Worm (Caenorhabditis elegans) whole organism, L1 larva: Measurements from ENCODE around the gene clc-22.

ENCODE experiments used
- C04F5.9 ChIP-seq: sonication (generic microtip); optimal IDR thresholded peaks from 2 replicates; lab custom pipeline; 2016; ENCODE audit warnings: missing genetic modification characterization, missing compliant biosample characterization
- C34B4.2 ChIP-seq: sonication (generic microtip); optimal IDR thresholded peaks from 2 replicates; lab custom pipeline; 2017; ENCODE audit warnings: mild to moderate bottlenecking, missing genetic modification characterization, missing compliant biosample characterization
- aha-1 ChIP-seq: fragments of 150-350 bp; optimal IDR thresholded peaks from 2 replicates; lab custom pipeline; 2014; ENCODE audit warnings: missing biosample characterization, missing genetic modification characterization
- aly-2 ChIP-seq: fragments of 150-350 bp; optimal IDR thresholded peaks from 2 replicates; lab custom pipeline; 2014; ENCODE audit warnings: missing biosample characterization, missing genetic modification characterization
- ama-1 ChIP-seq: fragments of 150-350 bp; optimal IDR thresholded peaks from 2 replicates; lab custom pipeline; 2014
- ceh-8 ChIP-seq: fragments of 200-800 bp; sonication (Bioruptor generic); optimal IDR thresholded peaks from 2 replicates; lab custom pipeline; 2018; ENCODE audit warnings: mild to moderate bottlenecking, missing genetic modification characterization, moderate library complexity, missing compliant biosample characterization
- ceh-88 ChIP-seq: fragments of 200-800 bp; sonication (Bioruptor generic); IDR thresholded peaks from 2 replicates; pipeline ENCODE4 v1.3.6; 2022; ENCODE audit warnings: missing genetic modification characterization, missing compliant biosample characterization
- ceh-90 ChIP-seq: sonication (generic microtip); optimal IDR thresholded peaks from 2 replicates; lab custom pipeline; 2016; ENCODE audit warnings: missing genetic modification characterization, missing compliant biosample characterization
- ces-1 ChIP-seq: fragments of 150-350 bp; optimal IDR thresholded peaks from 2 replicates; lab custom pipeline; 2014; ENCODE audit warnings: missing biosample characterization, missing genetic modification reagents, missing genetic modification characterization
- dsc-1 ChIP-seq: sonication (generic microtip); optimal IDR thresholded peaks from 2 replicates; lab custom pipeline; 2016; ENCODE audit warnings: mild to moderate bottlenecking, missing genetic modification characterization, missing compliant biosample characterization
- efl-3 ChIP-seq: fragments of 200-800 bp; sonication (Bioruptor generic); optimal IDR thresholded peaks from 2 replicates; lab custom pipeline; 2018; ENCODE audit warnings: mild to moderate bottlenecking, missing genetic modification characterization, missing compliant biosample characterization
- egl-27 ChIP-seq, 2 experiments: fragments of 150-350 bp in 1 of 2; sonication (generic microtip); optimal IDR thresholded peaks; 3 replicates each; lab custom pipeline; 2017 to 2018; ENCODE audit warnings: missing biosample characterization in 2 of 2, missing genetic modification characterization in 2 of 2, missing genetic modification reagents in 2 of 2
- elt-2 ChIP-seq: sonication (generic microtip); optimal IDR thresholded peaks from 2 replicates; lab custom pipeline; 2016; ENCODE audit warnings: missing genetic modification characterization, mild to moderate bottlenecking, inconsistent platforms, missing compliant biosample characterization, missing genetic modification reagents
- elt-3 ChIP-seq, 6 experiments: fragments of 150-350 bp in 1 of 6; sonication (generic microtip); optimal IDR thresholded peaks; 2 replicates each; lab custom pipeline; 2017 to 2018; ENCODE audit warnings: missing biosample characterization in 6 of 6, missing genetic modification characterization in 6 of 6, inconsistent platforms in 1 of 6
- ets-5 ChIP-seq: fragments of 200-800 bp; sonication (Bioruptor generic); IDR thresholded peaks from 2 replicates; pipeline ENCODE4 v1.3.6; 2022; ENCODE audit warnings: missing genetic modification characterization, missing compliant biosample characterization
- fkh-4 ChIP-seq: sonication (generic microtip); optimal IDR thresholded peaks from 2 replicates; lab custom pipeline; 2016; ENCODE audit warnings: missing compliant biosample characterization, missing genetic modification characterization, borderline replicate concordance
- fos-1 ChIP-seq: fragments of 150-350 bp; optimal IDR thresholded peaks from 2 replicates; lab custom pipeline; 2014; ENCODE audit warnings: missing biosample characterization, missing genetic modification characterization
- grh-1 ChIP-seq: fragments of 200-800 bp; sonication (Bioruptor generic); IDR thresholded peaks from 2 replicates; pipeline ENCODE4 v1.3.6; 2022; ENCODE audit warnings: missing genetic modification reagents, missing genetic modification characterization, missing compliant biosample characterization
- isw-1 ChIP-seq: fragments of 200-800 bp; sonication (Bioruptor generic); IDR thresholded peaks from 2 replicates; pipeline ENCODE4 v1.3.6; 2022; ENCODE audit warnings: missing genetic modification characterization, missing compliant biosample characterization
- jun-1 ChIP-seq: fragments of 150-350 bp; optimal IDR thresholded peaks from 2 replicates; lab custom pipeline; 2014; ENCODE audit warnings: missing biosample characterization, missing genetic modification reagents, missing genetic modification characterization
- lin-13 ChIP-seq: fragments of 150-350 bp; optimal IDR thresholded peaks from 2 replicates; lab custom pipeline; 2014; ENCODE audit warnings: missing biosample characterization, missing genetic modification reagents, missing genetic modification characterization
- lin-15B ChIP-seq: fragments of 150-350 bp; sonication (generic microtip); optimal IDR thresholded peaks from 3 replicates; lab custom pipeline; 2014; ENCODE audit warnings: missing biosample characterization, missing genetic modification characterization
- lin-35 ChIP-seq, 2 experiments: fragments of 150-350 bp; optimal IDR thresholded peaks; 2 replicates each; lab custom pipeline; 2014; ENCODE audit warnings: missing biosample characterization in 2 of 2, missing genetic modification characterization in 2 of 2, missing genetic modification reagents in 2 of 2
- lin-39 ChIP-seq: fragments of 150-350 bp; optimal IDR thresholded peaks from 2 replicates; lab custom pipeline; 2014; ENCODE audit warnings: missing biosample characterization, missing genetic modification reagents, missing genetic modification characterization
- lsy-2 ChIP-seq, 2 experiments: fragments of 150-350 bp; optimal IDR thresholded peaks; 2 replicates each; lab custom pipeline; 2014; ENCODE audit warnings: missing biosample characterization in 2 of 2, missing genetic modification characterization in 2 of 2
- mab-9 ChIP-seq: fragments of 200-800 bp; sonication (Bioruptor generic); IDR thresholded peaks from 2 replicates; pipeline ENCODE4 v1.3.6; 2022; ENCODE audit warnings: missing genetic modification reagents, missing genetic modification characterization, missing compliant biosample characterization
- mef-2 ChIP-seq: fragments of 150-350 bp; optimal IDR thresholded peaks from 2 replicates; lab custom pipeline; 2014; ENCODE audit warnings: missing biosample characterization, missing genetic modification characterization
- nhr-11 ChIP-seq: fragments of 150-350 bp; optimal IDR thresholded peaks from 2 replicates; lab custom pipeline; 2014; ENCODE audit warnings: missing biosample characterization, missing genetic modification characterization
- nhr-12 ChIP-seq: sonication (generic microtip); optimal IDR thresholded peaks from 2 replicates; lab custom pipeline; 2017; ENCODE audit warnings: missing biosample characterization, missing genetic modification characterization
- nhr-237 ChIP-seq: fragments of 150-350 bp; optimal IDR thresholded peaks from 2 replicates; lab custom pipeline; 2014; ENCODE audit warnings: missing biosample characterization, missing genetic modification characterization
- nhr-28 ChIP-seq: fragments of 150-350 bp; optimal IDR thresholded peaks from 2 replicates; lab custom pipeline; 2014; ENCODE audit warnings: missing biosample characterization, missing genetic modification characterization
- nhr-47 ChIP-seq: sonication (generic microtip); optimal IDR thresholded peaks from 2 replicates; lab custom pipeline; 2016; ENCODE audit warnings: mild to moderate bottlenecking, missing genetic modification characterization, moderate library complexity, missing compliant biosample characterization
- nhr-71 ChIP-seq: sonication (generic microtip); optimal IDR thresholded peaks from 2 replicates; lab custom pipeline; 2016; ENCODE audit warnings: mild to moderate bottlenecking, missing genetic modification characterization, moderate library complexity, missing compliant biosample characterization
- nhr-77 ChIP-seq: fragments of 150-350 bp; optimal IDR thresholded peaks from 2 replicates; lab custom pipeline; 2014; ENCODE audit warnings: missing biosample characterization, missing genetic modification characterization
- nhr-85 ChIP-seq: sonication (generic microtip); peaks from one replicate; lab custom pipeline; 2016; ENCODE audit warnings: missing genetic modification characterization, inconsistent platforms, missing compliant biosample characterization
- nhr-90 ChIP-seq: sonication (generic microtip); optimal IDR thresholded peaks from 2 replicates; lab custom pipeline; 2016; ENCODE audit warnings: mild to moderate bottlenecking, missing genetic modification characterization, missing compliant biosample characterization; ENCODE audit not compliant: poor library complexity
- pqm-1 ChIP-seq: sonication (generic microtip); optimal IDR thresholded peaks from 3 replicates; lab custom pipeline; 2017; ENCODE audit warnings: missing biosample characterization, missing genetic modification characterization
- skn-1 ChIP-seq: fragments of 150-350 bp; optimal IDR thresholded peaks from 2 replicates; lab custom pipeline; 2014; ENCODE audit warnings: missing biosample characterization, missing genetic modification characterization
- sptf-1 ChIP-seq: fragments of 150-350 bp; optimal IDR thresholded peaks from 2 replicates; lab custom pipeline; 2014; ENCODE audit warnings: missing biosample characterization, missing genetic modification characterization
- sup-37 ChIP-seq: fragments of 200-800 bp; sonication (Bioruptor generic); optimal IDR thresholded peaks from 2 replicates; lab custom pipeline; 2018; ENCODE audit warnings: mild to moderate bottlenecking, missing genetic modification characterization, missing compliant biosample characterization
- swsn-7 ChIP-seq: sonication (generic microtip); optimal IDR thresholded peaks from 2 replicates; lab custom pipeline; 2016; ENCODE audit warnings: missing genetic modification characterization, missing compliant biosample characterization
- tbx-2 ChIP-seq: sonication (generic microtip); optimal IDR thresholded peaks from 2 replicates; lab custom pipeline; 2016; ENCODE audit warnings: missing genetic modification characterization, missing compliant biosample characterization
- tlp-1 ChIP-seq: fragments of 150-350 bp; optimal IDR thresholded peaks from 2 replicates; lab custom pipeline; 2014; ENCODE audit warnings: missing biosample characterization, missing genetic modification characterization
- unc-130 ChIP-seq: fragments of 150-350 bp; optimal IDR thresholded peaks from 2 replicates; lab custom pipeline; 2017; ENCODE audit warnings: missing biosample characterization, missing genetic modification characterization, inconsistent platforms
- unc-30 ChIP-seq: sonication (generic microtip); optimal IDR thresholded peaks from 2 replicates; lab custom pipeline; 2017; ENCODE audit warnings: missing biosample characterization, missing genetic modification characterization
- unc-62 ChIP-seq: fragments of 150-350 bp; optimal IDR thresholded peaks from 2 replicates; lab custom pipeline; 2014; ENCODE audit warnings: missing biosample characterization, missing genetic modification reagents, missing genetic modification characterization
- unc-86 ChIP-seq: sonication (generic microtip); optimal IDR thresholded peaks from 2 replicates; lab custom pipeline; 2016; ENCODE audit warnings: missing genetic modification characterization, missing compliant biosample characterization
- vab-15 ChIP-seq: sonication (generic microtip); optimal IDR thresholded peaks from 2 replicates; lab custom pipeline; 2017; ENCODE audit warnings: missing genotype, mild to moderate bottlenecking, missing genetic modification characterization, missing compliant biosample characterization
- zip-4 ChIP-seq: fragments of 200-800 bp; sonication (Bioruptor generic); optimal IDR thresholded peaks from 2 replicates; lab custom pipeline; 2018; ENCODE audit warnings: mild to moderate bottlenecking, missing genetic modification characterization, moderate library complexity, missing compliant biosample characterization
- ztf-11 ChIP-seq, 2 experiments: sonication (generic microtip); optimal IDR thresholded peaks; 2 replicates each; lab custom pipeline; 2016 to 2017; ENCODE audit warnings: missing genetic modification characterization in 2 of 2, missing biosample characterization in 1 of 2, missing compliant biosample characterization in 1 of 2

The clc-22 gene

ce11 chrII:3952967-3953366 lies 42.9 kb downstream of the clc-22 start:
- TF ChIP-seq fos-1, result no peak
- TF ChIP-seq elt-2 (tag; lab: Kevin White, UChicago), result peak; percentile 19
- TF ChIP-seq fkh-4 (tag; lab: Kevin White, UChicago), result no peak
- peak; percentile 10 for TF ChIP-seq nhr-71 (tag; lab: Kevin White, UChicago)
- TF ChIP-seq nhr-12 (tag; lab: Kevin White, UChicago), result no peak
- TF ChIP-seq nhr-85 (tag; lab: Kevin White, UChicago), result peak; percentile 66
- TF ChIP-seq lsy-2 (tag; optimal IDR thresholded peaks at IDR 0.05; lab: Kevin White, UChicago), result peak in 1 of 2 experiments; percentile 6

ce11 chrII:3952368-3952767 lies 43.5 kb downstream of the clc-22 start:
- no peak for TF ChIP-seq unc-86 (tag; lab: Kevin White, UChicago)
- no peak for TF ChIP-seq dsc-1 (tag; lab: Kevin White, UChicago)
- no peak for TF ChIP-seq ets-5 (GFP tag; lab: Robert Waterston, UW)
- no peak for TF ChIP-seq ces-1 (GFP tag; lab: Kevin White, UChicago)
- TF ChIP-seq mab-9 (GFP tag; lab: Robert Waterston, UW), result no peak
- TF ChIP-seq elt-3 (tag; optimal IDR thresholded peaks at IDR 0.05; lab: Kevin White, UChicago), result peak in 1 of 6 experiments; percentile 13
- TF ChIP-seq grh-1 (GFP tag; lab: Robert Waterston, UW), result no peak

ce11 chrII:3951354-3951753 lies 44.5 kb downstream of the clc-22 start:
- no peak for TF ChIP-seq C34B4.2 (tag; lab: Kevin White, UChicago)
- no peak for TF ChIP-seq nhr-90 (tag; lab: Kevin White, UChicago)
- no peak for TF ChIP-seq lin-13 (GFP tag; lab: Kevin White, UChicago)
- TF ChIP-seq nhr-237, result no peak
- no peak for TF ChIP-seq dsc-1 (tag; lab: Kevin White, UChicago)
- TF ChIP-seq pqm-1 (tag; lab: Kevin White, UChicago), result no peak
- no peak for TF ChIP-seq mef-2 (tag; lab: Kevin White, UChicago)
- peak; percentile 88 for TF ChIP-seq nhr-85 (tag; lab: Kevin White, UChicago)
- no peak for TF ChIP-seq lin-15B (tag; lab: Kevin White, UChicago)
- no peak for TF ChIP-seq nhr-47
- TF ChIP-seq skn-1 (tag; lab: Kevin White, UChicago), result no peak
- no peak for TF ChIP-seq sptf-1 (tag; lab: Kevin White, UChicago)
- no peak for TF ChIP-seq lin-39
- no peak for TF ChIP-seq ets-5 (GFP tag; lab: Robert Waterston, UW)
- TF ChIP-seq nhr-28 (tag; lab: Kevin White, UChicago), result no peak
- no peak for TF ChIP-seq aly-2 (tag; lab: Kevin White, UChicago)
- no peak for TF ChIP-seq sup-37 (GFP tag; lab: Kevin White, UChicago)
- peak; percentile 20 for TF ChIP-seq fos-1
- TF ChIP-seq grh-1 (GFP tag; lab: Robert Waterston, UW), result peak; percentile 90
- no peak for TF ChIP-seq zip-4
- TF ChIP-seq tbx-2 (tag; lab: Kevin White, UChicago), result peak; percentile 33
- no peak for TF ChIP-seq ceh-88 (GFP tag; lab: Robert Waterston, UW)
- TF ChIP-seq ceh-8 (GFP tag; lab: Kevin White, UChicago), result no peak
- no peak for TF ChIP-seq unc-130 (tag; lab: Kevin White, UChicago)
- TF ChIP-seq nhr-11 (tag; lab: Kevin White, UChicago), result no peak
- peak; percentile 6 for TF ChIP-seq nhr-77
- peak in 1 of 2 experiments; percentile 42 for TF ChIP-seq lin-35 (GFP tag; optimal IDR thresholded peaks at IDR 0.05; lab: Kevin White, UChicago)
- TF ChIP-seq ztf-11 (tag; optimal IDR thresholded peaks at IDR 0.05; lab: Kevin White, UChicago), result no peak
- TF ChIP-seq ama-1, result no peak
- TF ChIP-seq aha-1, result no peak
- TF ChIP-seq efl-3 (GFP tag; lab: Kevin White, UChicago), result no peak
- no peak for TF ChIP-seq isw-1 (GFP tag; lab: Robert Waterston, UW)
- no peak for TF ChIP-seq C04F5.9
- no peak for TF ChIP-seq ces-1 (GFP tag; lab: Kevin White, UChicago)
- TF ChIP-seq unc-62 (GFP tag; lab: Kevin White, UChicago), result no peak
- TF ChIP-seq unc-30 (tag; lab: Kevin White, UChicago), result no peak
- no peak for TF ChIP-seq nhr-12 (tag; lab: Kevin White, UChicago)
- no peak for TF ChIP-seq egl-27 (tag; optimal IDR thresholded peaks at IDR 0.05; lab: Kevin White, UChicago)
- no peak for TF ChIP-seq vab-15 (tag; lab: Kevin White, UChicago)
- TF ChIP-seq jun-1 (tag; lab: Kevin White, UChicago), result peak; percentile 18
- TF ChIP-seq ceh-90, result no peak
- TF ChIP-seq tlp-1 (tag; lab: Kevin White, UChicago), result no peak
- peak; percentile 1 for TF ChIP-seq swsn-7 (tag; lab: Kevin White, UChicago)
